Worm (Caenorhabditis elegans) whole organism, late embryonic: ENCODE results near the gene nex-4.

Source experiments
- C08G9.2 ChIP-seq: sonication (generic microtip); optimal IDR thresholded peaks from 2 replicates; lab custom pipeline; 2016; ENCODE audit warnings: mild to moderate bottlenecking, missing genetic modification characterization, moderate library complexity, missing compliant biosample characterization
- C38D4.7 ChIP-seq: fragments of 200-800 bp; sonication (Bioruptor generic); optimal IDR thresholded peaks from 2 replicates; lab custom pipeline; 2018; ENCODE audit warnings: mild to moderate bottlenecking, missing genetic modification characterization, moderate library complexity, missing compliant biosample characterization
- K09A11.1 ChIP-seq: sonication (generic microtip); optimal IDR thresholded peaks from 2 replicates; lab custom pipeline; 2017; ENCODE audit warnings: antibody characterized with exemption, mild to moderate bottlenecking, missing genetic modification characterization, missing compliant biosample characterization; ENCODE audit not compliant: insufficient read depth
- T23F11.4 ChIP-seq: fragments of 200-800 bp; sonication (Bioruptor generic); optimal IDR thresholded peaks from 2 replicates; lab custom pipeline; 2018; ENCODE audit warnings: mild to moderate bottlenecking, missing genetic modification characterization, missing compliant biosample characterization
- ahr-1 ChIP-seq: sonication (generic microtip); optimal IDR thresholded peaks from 2 replicates; lab custom pipeline; 2016; ENCODE audit warnings: missing genetic modification characterization, missing compliant biosample characterization
- ceh-14 ChIP-seq: sonication (generic microtip); optimal IDR thresholded peaks from 2 replicates; lab custom pipeline; 2016; ENCODE audit warnings: missing genotype, missing genetic modification characterization, missing compliant biosample characterization
- ceh-19 ChIP-seq: fragments of 200-800 bp; sonication (Bioruptor generic); optimal IDR thresholded peaks from 2 replicates; lab custom pipeline; 2018; ENCODE audit warnings: mild to moderate bottlenecking, missing genetic modification characterization, missing compliant biosample characterization
- ceh-22 ChIP-seq: sonication (generic microtip); optimal IDR thresholded peaks from 2 replicates; lab custom pipeline; 2017; ENCODE audit warnings: missing biosample characterization, missing genetic modification characterization
- ceh-24 ChIP-seq: sonication (generic microtip); optimal IDR thresholded peaks from 2 replicates; lab custom pipeline; 2016; ENCODE audit warnings: mild to moderate bottlenecking, missing genetic modification characterization, missing compliant biosample characterization
- ceh-30 ChIP-seq: fragments of 150-350 bp; optimal IDR thresholded peaks from 2 replicates; lab custom pipeline; 2014; ENCODE audit warnings: missing biosample characterization, missing genetic modification characterization
- ceh-34 ChIP-seq: sonication (generic microtip); optimal IDR thresholded peaks from 2 replicates; lab custom pipeline; 2016; ENCODE audit warnings: mild to moderate bottlenecking, missing genetic modification characterization, missing compliant biosample characterization
- ceh-45 ChIP-seq: fragments of 200-800 bp; sonication (Bioruptor generic); IDR thresholded peaks from 2 replicates; pipeline ENCODE4 v1.3.6; 2022; ENCODE audit warnings: missing genetic modification reagents, missing genetic modification characterization, missing compliant biosample characterization
- ceh-9 ChIP-seq: sonication (generic microtip); optimal IDR thresholded peaks from 2 replicates; lab custom pipeline; 2016; ENCODE audit warnings: mild to moderate bottlenecking, missing genetic modification characterization, inconsistent platforms, missing compliant biosample characterization
- dve-1 ChIP-seq: sonication (generic microtip); optimal IDR thresholded peaks from 2 replicates; lab custom pipeline; 2017; ENCODE audit warnings: antibody characterized with exemption, mild to moderate bottlenecking, missing genetic modification characterization, missing compliant biosample characterization
- elt-2 ChIP-seq: sonication (generic microtip); optimal IDR thresholded peaks from 2 replicates; lab custom pipeline; 2016; ENCODE audit warnings: missing genetic modification reagents, missing genetic modification characterization, missing compliant biosample characterization
- elt-4 ChIP-seq: sonication (generic microtip); optimal IDR thresholded peaks from 2 replicates; lab custom pipeline; 2016; ENCODE audit warnings: missing genetic modification characterization, missing compliant biosample characterization
- ets-4 ChIP-seq: sonication (generic microtip); optimal IDR thresholded peaks from 2 replicates; lab custom pipeline; 2016; ENCODE audit warnings: missing genetic modification characterization, missing compliant biosample characterization
- eyg-1 ChIP-seq: sonication (generic microtip); optimal IDR thresholded peaks from 2 replicates; lab custom pipeline; 2016; ENCODE audit warnings: missing genotype, missing genetic modification characterization, missing compliant biosample characterization
- fax-1 ChIP-seq: sonication (generic microtip); optimal IDR thresholded peaks from 2 replicates; lab custom pipeline; 2016; ENCODE audit warnings: missing genotype, missing genetic modification characterization, missing compliant biosample characterization
- fkh-10 ChIP-seq: fragments of 150-350 bp; optimal IDR thresholded peaks from 2 replicates; lab custom pipeline; 2014; ENCODE audit warnings: missing biosample characterization, missing genetic modification reagents, missing genetic modification characterization
- gmeb-2 ChIP-seq: sonication (generic microtip); optimal IDR thresholded peaks from 2 replicates; lab custom pipeline; 2016; ENCODE audit warnings: missing genetic modification characterization, inconsistent platforms, missing compliant biosample characterization
- hlh-13 ChIP-seq: fragments of 200-800 bp; sonication (Bioruptor generic); optimal IDR thresholded peaks from 2 replicates; lab custom pipeline; 2018; ENCODE audit warnings: mild to moderate bottlenecking, missing genetic modification characterization, missing compliant biosample characterization
- hlh-6 ChIP-seq: sonication (generic microtip); optimal IDR thresholded peaks from 2 replicates; lab custom pipeline; 2016; ENCODE audit warnings: missing genotype, missing genetic modification characterization, missing compliant biosample characterization
- lin-11 ChIP-seq: fragments of 200-800 bp; sonication (Bioruptor generic); optimal IDR thresholded peaks from 2 replicates; lab custom pipeline; 2018; ENCODE audit warnings: mild to moderate bottlenecking, missing genetic modification characterization, missing compliant biosample characterization
- madf-2 ChIP-seq: sonication (generic microtip); optimal IDR thresholded peaks from 2 replicates; lab custom pipeline; 2017; ENCODE audit warnings: missing genetic modification characterization, missing compliant biosample characterization
- nhr-232 ChIP-seq: sonication (generic microtip); optimal IDR thresholded peaks from 2 replicates; lab custom pipeline; 2016; ENCODE audit warnings: missing genetic modification characterization, missing compliant biosample characterization
- pag-3 ChIP-seq: sonication (generic microtip); optimal IDR thresholded peaks from 2 replicates; lab custom pipeline; 2016; ENCODE audit warnings: missing compliant biosample characterization, missing genetic modification characterization, borderline replicate concordance
- pqm-1 ChIP-seq: sonication (generic microtip); optimal IDR thresholded peaks from 2 replicates; lab custom pipeline; 2016; ENCODE audit warnings: missing genetic modification characterization, missing compliant biosample characterization
- ref-2 ChIP-seq: sonication (generic microtip); optimal IDR thresholded peaks from 2 replicates; lab custom pipeline; 2016; ENCODE audit warnings: missing genetic modification characterization, missing compliant biosample characterization
- sdc-2 ChIP-seq: sonication (generic microtip); optimal IDR thresholded peaks from 2 replicates; lab custom pipeline; 2016; ENCODE audit warnings: missing genotype, missing genetic modification characterization, missing compliant biosample characterization
- sox-4 ChIP-seq: sonication (generic microtip); optimal IDR thresholded peaks from 2 replicates; lab custom pipeline; 2017; ENCODE audit warnings: mild to moderate bottlenecking, missing genetic modification characterization, inconsistent platforms, missing compliant biosample characterization
- tbx-7 ChIP-seq: sonication (generic microtip); optimal IDR thresholded peaks from 2 replicates; lab custom pipeline; 2016; ENCODE audit warnings: missing genotype, missing genetic modification characterization, missing compliant biosample characterization
- unc-55 ChIP-seq: sonication (generic microtip); optimal IDR thresholded peaks from 2 replicates; lab custom pipeline; 2017; ENCODE audit warnings: missing biosample characterization, missing genetic modification reagents, missing genetic modification characterization
- unc-86 ChIP-seq: sonication (generic microtip); optimal IDR thresholded peaks from 2 replicates; lab custom pipeline; 2016; ENCODE audit warnings: missing genetic modification characterization, missing compliant biosample characterization
- zip-5 ChIP-seq: sonication (generic microtip); optimal IDR thresholded peaks from 2 replicates; lab custom pipeline; 2016; ENCODE audit warnings: missing genetic modification characterization, missing compliant biosample characterization
- ztf-16 ChIP-seq: sonication (generic microtip); optimal IDR thresholded peaks from 2 replicates; lab custom pipeline; 2017; ENCODE audit warnings: missing genetic modification characterization, missing compliant biosample characterization

The nex-4 gene

ce11 chrV:4889976-4890479, 38.8 kb downstream of the nex-4 start, which contains the start of gene T19H12.2:
TSS of gene T19H12.2 (plus strand) at chrV:4890429.
- TF ChIP-seq gmeb-2 (tag; lab: Kevin White, UChicago) (no peak), ceh-34 (tag; lab: Kevin White, UChicago) (no peak), C38D4.7 (GFP tag; lab: Kevin White, UChicago) (no peak), K09A11.1 (tag; lab: Kevin White, UChicago) (no peak), ceh-9 (tag; lab: Kevin White, UChicago) (no peak), madf-2 (tag; lab: Kevin White, UChicago) (no peak), pqm-1 (tag; lab: Kevin White, UChicago) (no peak), unc-86 (tag; lab: Kevin White, UChicago) (no peak), ref-2 (tag; lab: Kevin White, UChicago) (no peak), zip-5 (no peak), tbx-7 (no peak), fax-1 (tag; lab: Kevin White, UChicago) (no peak), ceh-45 (GFP tag; lab: Robert Waterston, UW) (no peak), ahr-1 (tag; lab: Kevin White, UChicago) (no peak), ceh-19 (no peak), nhr-232 (tag; lab: Kevin White, UChicago) (no peak)
- TF ChIP-seq, all 69 proteins: peak for 0

- TF ChIP-seq pqm-1 (tag; lab: Kevin White, UChicago), result no peak
- no peak for TF ChIP-seq hlh-6
- TF ChIP-seq hlh-13 (GFP tag; lab: Kevin White, UChicago), result no peak
- TF ChIP-seq ceh-24 (tag; lab: Kevin White, UChicago), result no peak
- TF ChIP-seq sdc-2 (tag; lab: Kevin White, UChicago), result no peak
- no peak for TF ChIP-seq ref-2 (tag; lab: Kevin White, UChicago)
- TF ChIP-seq ets-4 (tag; lab: Kevin White, UChicago), result no peak
- no peak for TF ChIP-seq C08G9.2 (tag; lab: Kevin White, UChicago)
- TF ChIP-seq sox-4, result no peak
- no peak for TF ChIP-seq zip-5
- TF ChIP-seq elt-2, result no peak
- TF ChIP-seq ahr-1 (tag; lab: Kevin White, UChicago), result no peak
- no peak for TF ChIP-seq ceh-30 (tag; lab: Kevin White, UChicago)
- no peak for TF ChIP-seq pag-3 (tag; lab: Kevin White, UChicago)
- no peak for TF ChIP-seq lin-11 (tag; lab: Kevin White, UChicago)
- TF ChIP-seq fkh-10, result no peak
- no peak for TF ChIP-seq unc-55 (GFP tag; lab: Kevin White, UChicago)
- TF ChIP-seq, all 69 proteins: peak for 0
These were observed 39.5 kb downstream of the nex-4 start for ce11 chrV:4890781-4891180.

- TF ChIP-seq ets-4 (tag; lab: Kevin White, UChicago) (no peak), ceh-34 (tag; lab: Kevin White, UChicago) (no peak)
These were observed 40.1 kb downstream of the nex-4 start for ce11 chrV:4891305-4891704.

ce11 chrV:4894971-4895370, 43.7 kb downstream of the nex-4 start, which contains the start of gene ugt-11:
TSS of gene ugt-11 (minus strand) at chrV:4895071.
- TF ChIP-seq T23F11.4 (GFP tag; lab: Kevin White, UChicago), result no peak
- TF ChIP-seq gmeb-2 (tag; lab: Kevin White, UChicago), result no peak
- TF ChIP-seq ceh-14 (tag; lab: Kevin White, UChicago), result no peak
- TF ChIP-seq eyg-1 (tag; lab: Kevin White, UChicago), result no peak
- no peak for TF ChIP-seq elt-4
- no peak for TF ChIP-seq pqm-1 (tag; lab: Kevin White, UChicago)
- no peak for TF ChIP-seq ahr-1 (tag; lab: Kevin White, UChicago)
- TF ChIP-seq ceh-22 (tag; lab: Kevin White, UChicago), result no peak
- TF ChIP-seq dve-1 (tag; lab: Kevin White, UChicago), result no peak
- TF ChIP-seq ztf-16, result no peak
- no peak for TF ChIP-seq ceh-45 (GFP tag; lab: Robert Waterston, UW)
